Worm (Caenorhabditis elegans) whole organism, late embryonic: ENCODE data around the gene cdc-25.3.

Experiments
- K02D7.2 ChIP-seq: sonication (generic microtip); optimal IDR thresholded peaks from 2 replicates; lab custom pipeline; 2017; ENCODE audit warnings: mild to moderate bottlenecking, missing genetic modification characterization, missing compliant biosample characterization
- K09A11.1 ChIP-seq: sonication (generic microtip); optimal IDR thresholded peaks from 2 replicates; lab custom pipeline; 2017; ENCODE audit warnings: antibody characterized with exemption, mild to moderate bottlenecking, missing genetic modification characterization, missing compliant biosample characterization; ENCODE audit not compliant: insufficient read depth
- Y22D7AL.16 ChIP-seq: sonication (generic microtip); optimal IDR thresholded peaks from 2 replicates; lab custom pipeline; 2016; ENCODE audit warnings: missing genetic modification characterization, missing compliant biosample characterization
- ahr-1 ChIP-seq: sonication (generic microtip); optimal IDR thresholded peaks from 2 replicates; lab custom pipeline; 2016; ENCODE audit warnings: missing genetic modification characterization, missing compliant biosample characterization
- ceh-2 ChIP-seq: sonication (generic microtip); optimal IDR thresholded peaks from 2 replicates; lab custom pipeline; 2016; ENCODE audit warnings: missing genotype, missing genetic modification characterization, missing compliant biosample characterization
- ceh-22 ChIP-seq: sonication (generic microtip); optimal IDR thresholded peaks from 2 replicates; lab custom pipeline; 2017; ENCODE audit warnings: missing biosample characterization, missing genetic modification characterization
- ceh-30 ChIP-seq: fragments of 150-350 bp; optimal IDR thresholded peaks from 2 replicates; lab custom pipeline; 2014; ENCODE audit warnings: missing biosample characterization, missing genetic modification characterization
- ceh-31 ChIP-seq: sonication (generic microtip); optimal IDR thresholded peaks from 2 replicates; lab custom pipeline; 2016; ENCODE audit warnings: missing genetic modification characterization, missing compliant biosample characterization
- ceh-34 ChIP-seq: sonication (generic microtip); optimal IDR thresholded peaks from 2 replicates; lab custom pipeline; 2016; ENCODE audit warnings: mild to moderate bottlenecking, missing genetic modification characterization, missing compliant biosample characterization
- ceh-48 ChIP-seq: sonication (generic microtip); optimal IDR thresholded peaks from 2 replicates; lab custom pipeline; 2016; ENCODE audit warnings: missing genetic modification characterization, inconsistent platforms, missing compliant biosample characterization
- ceh-6 ChIP-seq: fragments of 200-800 bp; sonication (Bioruptor generic); optimal IDR thresholded peaks from 2 replicates; lab custom pipeline; 2018; ENCODE audit warnings: mild to moderate bottlenecking, missing genetic modification characterization, missing compliant biosample characterization
- dmd-4 ChIP-seq: sonication (generic microtip); optimal IDR thresholded peaks from 2 replicates; lab custom pipeline; 2016; ENCODE audit warnings: borderline replicate concordance, missing genetic modification characterization, missing compliant biosample characterization
- dve-1 ChIP-seq: sonication (generic microtip); optimal IDR thresholded peaks from 2 replicates; lab custom pipeline; 2017; ENCODE audit warnings: antibody characterized with exemption, mild to moderate bottlenecking, missing genetic modification characterization, missing compliant biosample characterization
- fax-1 ChIP-seq: sonication (generic microtip); optimal IDR thresholded peaks from 2 replicates; lab custom pipeline; 2016; ENCODE audit warnings: missing genotype, missing genetic modification characterization, missing compliant biosample characterization
- fkh-6 ChIP-seq: sonication (generic microtip); optimal IDR thresholded peaks from 2 replicates; lab custom pipeline; 2016; ENCODE audit warnings: missing genetic modification characterization, missing compliant biosample characterization
- gmeb-2 ChIP-seq: sonication (generic microtip); optimal IDR thresholded peaks from 2 replicates; lab custom pipeline; 2016; ENCODE audit warnings: missing genetic modification characterization, inconsistent platforms, missing compliant biosample characterization
- hlh-13 ChIP-seq: fragments of 200-800 bp; sonication (Bioruptor generic); optimal IDR thresholded peaks from 2 replicates; lab custom pipeline; 2018; ENCODE audit warnings: mild to moderate bottlenecking, missing genetic modification characterization, missing compliant biosample characterization
- hlh-8 ChIP-seq: sonication (generic microtip); optimal IDR thresholded peaks from 2 replicates; lab custom pipeline; 2016; ENCODE audit warnings: missing genotype, missing genetic modification characterization, missing compliant biosample characterization
- lin-11 ChIP-seq: fragments of 200-800 bp; sonication (Bioruptor generic); optimal IDR thresholded peaks from 2 replicates; lab custom pipeline; 2018; ENCODE audit warnings: mild to moderate bottlenecking, missing genetic modification characterization, missing compliant biosample characterization
- nfya-1 ChIP-seq: sonication (generic microtip); optimal IDR thresholded peaks from 2 replicates; lab custom pipeline; 2017; ENCODE audit warnings: missing genetic modification characterization, mild to moderate bottlenecking, missing compliant biosample characterization, antibody characterized with exemption, moderate library complexity
- npax-4 ChIP-seq: sonication (generic microtip); optimal IDR thresholded peaks from 2 replicates; lab custom pipeline; 2016; ENCODE audit warnings: missing genetic modification characterization, missing compliant biosample characterization
- pag-3 ChIP-seq: sonication (generic microtip); optimal IDR thresholded peaks from 2 replicates; lab custom pipeline; 2016; ENCODE audit warnings: missing compliant biosample characterization, missing genetic modification characterization, borderline replicate concordance
- pha-2 ChIP-seq: sonication (generic microtip); optimal IDR thresholded peaks from 2 replicates; lab custom pipeline; 2017; ENCODE audit warnings: mild to moderate bottlenecking, missing genetic modification characterization, missing compliant biosample characterization
- ref-2 ChIP-seq: sonication (generic microtip); optimal IDR thresholded peaks from 2 replicates; lab custom pipeline; 2016; ENCODE audit warnings: missing genetic modification characterization, missing compliant biosample characterization
- syd-9 ChIP-seq: sonication (generic microtip); optimal IDR thresholded peaks from 2 replicates; lab custom pipeline; 2016; ENCODE audit warnings: mild to moderate bottlenecking, missing genetic modification characterization, moderate library complexity, missing compliant biosample characterization
- tbx-2 ChIP-seq: sonication (generic microtip); optimal IDR thresholded peaks from 2 replicates; lab custom pipeline; 2016; ENCODE audit warnings: missing genetic modification characterization, missing compliant biosample characterization
- unc-3 ChIP-seq, 2 experiments: fragments of 200-800 bp in 1 of 2; sonication (Bioruptor generic) in 1 of 2; sonication (generic microtip) in 1 of 2; conservative IDR thresholded peaks in 1 of 2; optimal IDR thresholded peaks in 1 of 2; 2 replicates each; pipeline versions ENCODE4 v1.3.6 to Lab custom; 2016 to 2022; ENCODE audit warnings: missing compliant biosample characterization in 2 of 2, missing genetic modification characterization in 2 of 2, missing genetic modification reagents in 1 of 2
- unc-42 ChIP-seq: sonication (generic microtip); optimal IDR thresholded peaks from 2 replicates; lab custom pipeline; 2016; ENCODE audit warnings: missing genotype, missing genetic modification characterization, missing compliant biosample characterization
- unc-86 ChIP-seq: sonication (generic microtip); optimal IDR thresholded peaks from 2 replicates; lab custom pipeline; 2016; ENCODE audit warnings: missing genetic modification characterization, missing compliant biosample characterization
- ztf-16 ChIP-seq: sonication (generic microtip); optimal IDR thresholded peaks from 2 replicates; lab custom pipeline; 2017; ENCODE audit warnings: missing genetic modification characterization, missing compliant biosample characterization

cdc-25.3 gene

DNA sequence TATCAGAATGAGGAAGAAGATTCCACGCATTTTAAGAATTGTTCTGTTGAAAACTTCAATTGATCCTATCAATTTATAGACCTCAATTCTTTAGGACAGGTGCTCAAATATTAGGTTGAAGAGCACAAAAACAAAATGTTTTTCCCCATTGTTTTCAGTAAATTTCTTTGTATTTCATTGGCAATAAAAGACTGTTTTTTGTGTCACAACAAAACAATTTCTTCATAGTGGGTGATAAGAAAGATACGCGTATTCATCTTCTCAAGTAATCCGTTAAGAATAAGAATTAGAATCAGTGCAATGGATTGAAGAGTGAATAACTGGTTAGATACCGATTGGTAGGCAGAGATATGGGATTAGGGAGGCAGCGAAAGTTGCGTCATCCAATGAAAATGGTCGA is 42.9 kb upstream of the cdc-25.3 start, which contains the start of gene ZK643.6:
TSS of gene ZK643.6 (minus strand) at position 101 of the 400 bp plus-strand sequence.
- TF ChIP-seq syd-9 (tag; lab: Kevin White, UChicago): no peak
- no peak for TF ChIP-seq ceh-30 (tag; lab: Kevin White, UChicago)
- TF ChIP-seq npax-4 (tag; lab: Kevin White, UChicago): no peak
- TF ChIP-seq Y22D7AL.16 (tag; lab: Kevin White, UChicago): no peak
- TF ChIP-seq lin-11 (tag; lab: Kevin White, UChicago): no peak
- TF ChIP-seq ceh-48 (tag; lab: Kevin White, UChicago): no peak
- no peak for TF ChIP-seq hlh-8 (tag; lab: Kevin White, UChicago)
- no peak for TF ChIP-seq ceh-34 (tag; lab: Kevin White, UChicago)
- no peak for TF ChIP-seq K02D7.2
- no peak for TF ChIP-seq K09A11.1 (tag; lab: Kevin White, UChicago)
- no peak for TF ChIP-seq ceh-31 (tag; lab: Kevin White, UChicago)
- TF ChIP-seq pag-3: no peak
- no peak for TF ChIP-seq ceh-22

DNA sequence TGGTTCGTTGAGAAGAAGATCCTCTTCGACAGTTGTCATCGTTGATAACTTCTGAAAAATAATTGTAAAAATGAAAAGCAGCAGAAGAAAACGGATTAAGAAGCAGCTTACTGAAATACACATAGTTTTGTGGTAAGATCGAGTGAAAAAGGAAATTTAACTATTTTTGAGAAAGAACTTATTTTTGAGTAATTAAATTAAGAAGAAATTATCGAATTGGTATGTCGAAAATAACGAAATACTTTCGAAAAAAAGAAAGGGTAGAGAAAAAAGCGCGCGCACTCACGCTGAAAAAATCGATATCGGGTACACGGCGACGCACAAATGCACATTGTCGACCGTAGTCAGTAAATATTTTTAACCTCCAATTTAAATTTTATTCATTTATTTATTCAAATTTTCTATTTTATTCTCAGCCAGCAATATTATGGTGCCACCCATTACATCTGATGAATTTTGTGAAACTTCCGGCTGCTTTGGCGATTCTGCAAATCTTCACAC is 38.5 kb upstream of the cdc-25.3 start, which contains the start of the genes ZK643.5 and ZK643.2:
TSS of gene ZK643.5 (minus strand) at position 51 of the 501 bp plus-strand sequence.
TSS of gene ZK643.2 (plus strand) at position 395 of the 501 bp plus-strand sequence.
- no peak for TF ChIP-seq ztf-16 (tag; lab: Kevin White, UChicago)
- peak; percentile 49 for TF ChIP-seq nfya-1 (tag; lab: Kevin White, UChicago)
- peak; percentile 43 for TF ChIP-seq ceh-31 (tag; lab: Kevin White, UChicago)
- TF ChIP-seq hlh-13 (GFP tag; lab: Kevin White, UChicago): no peak
- no peak for TF ChIP-seq ref-2 (tag; lab: Kevin White, UChicago)
- peak; percentile 76 for TF ChIP-seq unc-42 (tag; lab: Kevin White, UChicago)
- TF ChIP-seq ceh-48 (tag; lab: Kevin White, UChicago): peak; percentile 99
- no peak for TF ChIP-seq K02D7.2
- TF ChIP-seq K09A11.1 (tag; lab: Kevin White, UChicago): no peak
- TF ChIP-seq tbx-2 (tag; lab: Kevin White, UChicago): no peak

DNA sequence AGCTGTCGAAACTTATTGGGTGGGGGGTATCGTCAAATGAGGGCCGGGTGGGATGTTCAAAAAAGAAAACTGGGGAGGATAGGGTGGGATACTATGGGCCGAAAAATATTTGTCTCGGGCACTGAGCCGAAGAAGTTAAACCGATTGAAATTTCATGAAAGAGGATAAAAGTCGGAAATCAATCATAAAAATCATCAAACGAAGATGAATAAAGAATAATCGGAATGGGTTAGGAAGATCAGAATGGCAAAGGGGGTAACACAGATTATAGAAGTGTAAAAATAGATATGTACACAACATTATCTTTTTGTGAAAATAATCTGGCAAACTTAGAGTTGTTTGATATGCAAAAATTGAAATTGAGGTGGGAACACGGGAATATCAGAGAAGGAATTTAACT is 37.8 kb upstream of the cdc-25.3 start:
- no peak for TF ChIP-seq pha-2 (tag; lab: Kevin White, UChicago)
- TF ChIP-seq dmd-4 (tag; lab: Kevin White, UChicago): no peak
- TF ChIP-seq Y22D7AL.16 (tag; lab: Kevin White, UChicago): no peak
- no peak for TF ChIP-seq fkh-6
- TF ChIP-seq unc-86 (tag; lab: Kevin White, UChicago): no peak
- no peak for TF ChIP-seq unc-42 (tag; lab: Kevin White, UChicago)
- TF ChIP-seq, all 69 proteins: peak for 0

DNA sequence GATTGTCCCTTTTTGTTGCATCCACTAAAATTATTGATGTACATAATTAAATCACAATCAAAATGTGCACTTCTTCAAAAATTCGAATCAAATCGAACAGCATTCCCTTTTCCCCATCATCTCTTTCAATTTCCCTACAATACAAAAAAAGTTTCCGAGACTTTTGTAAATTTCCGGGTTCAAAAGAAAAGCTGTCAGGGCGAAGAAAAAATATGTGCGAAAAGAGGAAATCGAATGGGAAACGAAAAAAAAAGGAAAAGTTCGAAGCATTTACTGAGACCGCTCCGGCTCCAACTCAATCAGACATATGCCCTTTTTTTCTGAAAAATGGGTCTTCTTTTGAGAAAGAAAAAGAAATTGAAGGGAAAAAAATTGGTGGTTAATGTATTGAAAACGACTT is 31.4 kb upstream of the cdc-25.3 start:
- no peak for TF ChIP-seq gmeb-2 (tag; lab: Kevin White, UChicago)
- TF ChIP-seq ceh-6: no peak
- TF ChIP-seq ceh-2 (tag; lab: Kevin White, UChicago): no peak
- TF ChIP-seq fkh-6: no peak
- TF ChIP-seq, all 69 proteins: peak for 0

DNA sequence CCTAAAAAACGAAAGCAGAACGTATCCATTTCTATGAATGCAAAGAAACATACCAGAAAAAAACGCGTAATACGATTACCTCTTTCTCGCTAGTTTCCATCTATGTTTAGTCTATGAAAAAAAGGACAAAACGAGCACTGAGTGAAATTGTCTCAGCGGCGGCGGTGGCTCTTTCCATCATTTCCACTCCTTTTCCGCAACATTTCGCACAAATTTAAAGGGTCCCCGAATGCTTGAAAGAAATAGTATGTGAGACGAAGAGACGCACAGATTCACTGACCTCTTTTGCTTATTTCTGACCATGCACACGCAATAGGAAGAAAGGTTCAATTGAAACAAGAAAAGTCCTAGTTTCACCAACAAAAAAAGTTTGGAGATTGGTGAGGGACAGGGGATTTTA is 28.6 kb upstream of the cdc-25.3 start:
- TF ChIP-seq dve-1 (tag; lab: Kevin White, UChicago) (no peak), nfya-1 (tag; lab: Kevin White, UChicago) (no peak), unc-42 (tag; lab: Kevin White, UChicago) (peak; percentile 3), ahr-1 (tag; lab: Kevin White, UChicago) (no peak), fax-1 (no peak), unc-3 (GFP tag; conservative IDR thresholded peaks at IDR 0.05; lab: Robert Waterston, UW) (no peak), unc-3 (tag; optimal IDR thresholded peaks at IDR 0.05; lab: Kevin White, UChicago) (no peak), pag-3 (no peak), lin-11 (tag; lab: Kevin White, UChicago) (no peak)
